Fruit fly (Drosophila melanogaster): ENCODE measurements around the gene alpha-Man-Ib.

The alpha-Man-Ib gene

dm6 chr3R:29116167-29116725 lies 3.6 kb upstream of the alpha-Man-Ib start, which contains the start of gene Atg14 (continued):
- TF ChIP-seq caup (GFP tag; optimal IDR thresholded peaks at IDR 0.05; ENCODE audit: severe bottlenecking) (no peak), Fer2 (tag; optimal IDR thresholded peaks at IDR 0.05) (no peak), dmrt11E (tag; optimal IDR thresholded peaks at IDR 0.05) (no peak), lab (GFP tag; optimal IDR thresholded peaks at IDR 0.05) (peak; percentile 38), otp (GFP tag; IDR thresholded peaks at IDR 0.05) (no peak), CG5245 (GFP tag; optimal IDR thresholded peaks at IDR 0.05) (no peak), CG8089 (GFP tag; optimal IDR thresholded peaks at IDR 0.05) (no peak), CG15479 (GFP tag; optimal IDR thresholded peaks at IDR 0.05) (no peak), D (optimal IDR thresholded peaks at IDR 0.05) (no peak), D (GFP tag; optimal IDR thresholded peaks at IDR 0.05) (no peak), CG31388 (GFP tag; optimal IDR thresholded peaks at IDR 0.05) (no peak), CG2116 (GFP tag; optimal IDR thresholded peaks at IDR 0.05) (peak; percentile 81), vvl (GFP tag; IDR thresholded peaks at IDR 0.05) (peak; percentile 43; the same call in 1 of the 2 replicates), tna (GFP tag; IDR thresholded peaks at IDR 0.05; ENCODE audit: partially characterized antibody) (peak; percentile 98), MTF-1 (GFP tag; optimal IDR thresholded peaks at IDR 0.05; ENCODE audit: borderline replicate concordance) (no peak), Doc2 (GFP tag; IDR thresholded peaks at IDR 0.05) (no peak), Trl (optimal IDR thresholded peaks at IDR 0.05) (no peak), Trl (GFP tag; optimal IDR thresholded peaks at IDR 0.05) (no peak), fd3F (GFP tag; optimal IDR thresholded peaks at IDR 0.05) (no peak), pho (GFP tag; optimal IDR thresholded peaks at IDR 0.05) (no peak), Taf1 (GFP tag; IDR thresholded peaks at IDR 0.05) (no peak), jing (GFP tag; optimal IDR thresholded peaks at IDR 0.05) (no peak), CG9609 (GFP tag; optimal IDR thresholded peaks at IDR 0.05) (no peak), tx (GFP tag; optimal IDR thresholded peaks at IDR 0.05) (no peak), Hr39 (optimal IDR thresholded peaks at IDR 0.05) (no peak), CG9727 (GFP tag; optimal IDR thresholded peaks at IDR 0.05) (no peak), Antp (GFP tag; optimal IDR thresholded peaks at IDR 0.05) (no peak), CG11398 (GFP tag; optimal IDR thresholded peaks at IDR 0.05) (no peak), ken (GFP tag; IDR thresholded peaks at IDR 0.05) (no peak), Nf-YB (GFP tag; optimal IDR thresholded peaks at IDR 0.05) (no peak), ac (GFP tag; optimal IDR thresholded peaks at IDR 0.05) (no peak), Dref (GFP tag; IDR thresholded peaks at IDR 0.05) (peak; percentile 93), CG10431 (GFP tag; optimal IDR thresholded peaks at IDR 0.05) (no peak), Hr51 (GFP tag; optimal IDR thresholded peaks at IDR 0.05) (no peak), pnt (GFP tag; optimal IDR thresholded peaks at IDR 0.05) (no peak), Jarid2 (GFP tag; optimal IDR thresholded peaks at IDR 0.05) (no peak), Dll (GFP tag; IDR thresholded peaks at IDR 0.05; ENCODE audit: partially characterized antibody) (peak; percentile 92), CG5953 (GFP tag; IDR thresholded peaks at IDR 0.05) (no peak), CG4820 (GFP tag; optimal IDR thresholded peaks at IDR 0.05) (no peak), wdn (GFP tag; IDR thresholded peaks at IDR 0.05) (no peak), TFAM (GFP tag; optimal IDR thresholded peaks at IDR 0.05) (no peak), gsb (GFP tag; IDR thresholded peaks at IDR 0.05) (no peak), GATAe (GFP tag; conservative IDR thresholded peaks at IDR 0.05) (no peak), Ravus (GFP tag; IDR thresholded peaks at IDR 0.05) (no peak), CG2875 (GFP tag; optimal IDR thresholded peaks at IDR 0.05) (no peak), ase (GFP tag; IDR thresholded peaks at IDR 0.05) (no peak), Deaf1 (tag; optimal IDR thresholded peaks at IDR 0.05) (no peak), luna (GFP tag; optimal IDR thresholded peaks at IDR 0.05) (no peak), Lpt (GFP tag; optimal IDR thresholded peaks at IDR 0.05) (no peak), NC2α (GFP tag; optimal IDR thresholded peaks at IDR 0.05) (no peak), Aef1 (GFP tag; IDR thresholded peaks at IDR 0.05) (no peak), CG43689 (GFP tag; IDR thresholded peaks at IDR 0.05) (no peak), dati (GFP tag; IDR thresholded peaks at IDR 0.05) (no peak)
